Worm (Caenorhabditis elegans) whole organism, L4/young adult: Measurements from ENCODE around the gene mcm-10.

Source experiments
- W03F9.2 ChIP-seq: fragments of 150-350 bp; optimal IDR thresholded peaks from 2 replicates; lab custom pipeline; 2014; ENCODE audit warnings: missing biosample characterization, missing genetic modification characterization
- dao-5 ChIP-seq: sonication (generic microtip); optimal IDR thresholded peaks from 2 replicates; lab custom pipeline; 2016; ENCODE audit warnings: missing genotype, missing genetic modification characterization, moderate library complexity, missing compliant biosample characterization
- him-1 ChIP-seq: sonication (generic microtip); optimal IDR thresholded peaks from 2 replicates; lab custom pipeline; 2016; ENCODE audit warnings: missing genotype, missing genetic modification reagents, missing genetic modification characterization, missing compliant biosample characterization

DNA sequence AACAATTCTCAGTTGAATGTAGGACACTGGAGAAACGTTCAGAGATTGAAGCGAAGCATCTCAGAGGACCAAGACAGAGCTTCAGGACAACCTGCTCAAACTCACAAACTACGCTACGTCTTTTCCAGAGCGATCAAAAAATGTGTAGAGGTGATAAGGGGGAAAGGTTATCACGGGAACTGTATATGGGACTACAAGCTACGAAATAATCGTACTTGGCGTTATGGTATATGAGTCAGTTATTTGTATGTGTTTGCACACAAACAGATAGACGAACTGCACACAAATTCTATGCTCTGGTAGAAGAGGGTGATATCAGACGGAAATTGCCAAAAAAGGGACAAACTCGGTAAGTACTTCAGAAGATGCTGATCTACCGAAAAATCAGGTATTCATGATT, 48.2 kb upstream of the mcm-10 start:
- TF ChIP-seq him-1 (tag; lab: Kevin White, UChicago) (no peak), W03F9.2 (tag; lab: Kevin White, UChicago) (no peak), dao-5 (tag; lab: Kevin White, UChicago) (no peak)
